Worm (Caenorhabditis elegans): ENCODE measurements around the gene tmem-218.

Gene tmem-218

DNA sequence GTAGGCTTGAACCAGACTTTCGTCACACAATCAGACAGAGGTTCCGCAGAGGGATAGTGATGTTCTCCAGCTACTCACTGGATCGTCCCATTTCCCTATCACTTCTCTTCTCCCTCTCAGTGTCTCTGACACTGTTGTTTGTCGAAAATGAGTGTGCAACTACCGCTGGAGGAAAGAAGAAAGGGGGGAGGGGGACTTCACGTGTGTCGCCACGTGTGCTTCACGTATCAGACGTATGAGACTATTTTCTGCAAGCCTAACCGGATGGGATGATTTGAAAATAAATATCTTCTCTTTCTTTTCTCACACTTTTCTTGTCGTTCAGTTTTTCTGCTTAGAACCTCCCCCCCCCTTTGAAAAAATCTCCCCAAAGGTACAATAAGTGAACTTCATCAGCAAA is 8.7 kb upstream of the tmem-218 start, which contains the start of gene H18N23.2 (continued):
- no peak for TF ChIP-seq alr-1 (tag; optimal IDR thresholded peaks at IDR 0.05; ENCODE audit: borderline replicate concordance)
- TF ChIP-seq nhr-20 (tag; optimal IDR thresholded peaks at IDR 0.05): peak; percentile 82
- TF ChIP-seq ama-1 (optimal IDR thresholded peaks at IDR 0.05): no peak
- no peak for TF ChIP-seq ces-1 (GFP tag; optimal IDR thresholded peaks at IDR 0.05)
- TF ChIP-seq sup-37 (GFP tag; optimal IDR thresholded peaks at IDR 0.05): no peak
- peak; percentile 63 for TF ChIP-seq snu-23 (GFP tag; optimal IDR thresholded peaks at IDR 0.05)
- no peak for TF ChIP-seq dsc-1 (tag; optimal IDR thresholded peaks at IDR 0.05)
- TF ChIP-seq unc-86 (tag; optimal IDR thresholded peaks at IDR 0.05): no peak
- TF ChIP-seq ets-5 (GFP tag; IDR thresholded peaks at IDR 0.05): no peak
- TF ChIP-seq isw-1 (GFP tag; IDR thresholded peaks at IDR 0.05): no peak
- TF ChIP-seq Y116A8C.19 (tag; optimal IDR thresholded peaks at IDR 0.05; ENCODE audit: borderline replicate concordance): no peak

DNA sequence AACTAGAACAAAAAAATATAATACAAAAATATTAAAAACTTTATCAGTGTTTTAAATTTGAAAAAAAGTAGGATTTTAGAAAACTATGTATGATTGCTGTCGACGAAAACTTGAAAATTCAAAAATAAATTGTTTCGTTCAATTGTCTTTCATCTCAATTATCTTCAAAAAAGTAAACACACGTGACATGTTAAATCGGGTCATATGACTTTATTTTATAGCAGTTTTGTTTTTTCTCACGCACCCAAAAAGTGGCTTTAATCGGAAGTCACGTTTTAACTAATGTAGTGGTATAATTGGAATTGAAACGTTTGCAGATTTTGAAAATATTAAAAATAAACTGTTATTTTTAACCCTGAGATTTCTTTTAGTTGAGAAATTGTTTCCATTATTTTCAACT is 6.6 kb upstream of the tmem-218 start:
- TF ChIP-seq C16A3.4 (tag; optimal IDR thresholded peaks at IDR 0.05): no peak
- no peak for TF ChIP-seq fkh-10 (GFP tag; optimal IDR thresholded peaks at IDR 0.05)
- TF ChIP-seq efl-1 (optimal IDR thresholded peaks at IDR 0.05): no peak
- peak in 1 of 2 experiments; percentile 38 for TF ChIP-seq efl-1 (GFP tag; optimal IDR thresholded peaks at IDR 0.05 in 1 of 2)
- no peak for TF ChIP-seq blmp-1 (tag; optimal IDR thresholded peaks at IDR 0.05)
- peak; percentile 43 for TF ChIP-seq lin-14 (GFP tag; optimal IDR thresholded peaks at IDR 0.05)
- peak; percentile 55 for TF ChIP-seq nhr-71 (tag; optimal IDR thresholded peaks at IDR 0.05)
- peak in 1 of 6 experiments; percentile 55 for TF ChIP-seq elt-3 (tag; optimal IDR thresholded peaks at IDR 0.05)
- TF ChIP-seq nhr-47 (tag; optimal IDR thresholded peaks at IDR 0.05): no peak
- TF ChIP-seq nhr-85 (tag): peak; percentile 73
- TF ChIP-seq nhr-76 (tag; optimal IDR thresholded peaks at IDR 0.05): no peak
- no peak for TF ChIP-seq sox-4 (tag; optimal IDR thresholded peaks at IDR 0.05)
- TF ChIP-seq nhr-90 (tag; optimal IDR thresholded peaks at IDR 0.05; ENCODE audit: poor library complexity): peak; percentile 13
- TF ChIP-seq unc-30 (tag; optimal IDR thresholded peaks at IDR 0.05): no peak
- no peak for TF ChIP-seq mef-2 (tag; optimal IDR thresholded peaks at IDR 0.05)
- peak; percentile 54 for TF ChIP-seq nhr-20 (tag; optimal IDR thresholded peaks at IDR 0.05)
- TF ChIP-seq grh-1 (GFP tag; IDR thresholded peaks at IDR 0.05): 0 out of 2 replicates have a peak, but pooled peaks have one; percentile 7
- peak; percentile 20 for TF ChIP-seq snu-23 (GFP tag; optimal IDR thresholded peaks at IDR 0.05)

DNA sequence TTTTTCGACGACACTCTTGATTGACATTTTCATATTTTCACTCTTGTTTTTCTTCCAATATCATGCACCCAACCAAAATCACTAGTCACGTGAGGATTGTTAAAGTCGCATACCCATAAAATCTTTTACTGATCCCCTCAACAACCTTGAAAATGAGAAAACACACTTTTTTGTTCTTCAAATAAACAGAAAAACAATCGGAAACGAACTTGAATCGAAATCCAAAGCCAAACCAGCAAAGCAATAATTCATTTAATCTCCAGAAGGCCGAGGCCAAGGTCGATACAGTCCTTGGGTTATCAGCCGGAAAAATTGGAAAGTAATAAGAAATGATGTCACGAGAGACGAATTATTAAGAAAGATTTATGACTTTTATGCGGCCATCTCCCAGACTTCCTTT is 5.7 kb upstream of the tmem-218 start:
- TF ChIP-seq zag-1 (tag; optimal IDR thresholded peaks at IDR 0.05) (no peak), lin-35 (GFP tag; optimal IDR thresholded peaks at IDR 0.05) (no peak), blmp-1 (tag; optimal IDR thresholded peaks at IDR 0.05) (peak; percentile 73), nhr-20 (tag; optimal IDR thresholded peaks at IDR 0.05) (peak; percentile 2), elt-3 (tag; optimal IDR thresholded peaks at IDR 0.05) (peak in 2 of 6 experiments; percentile 13 to 38), nhr-90 (tag; optimal IDR thresholded peaks at IDR 0.05; ENCODE audit: poor library complexity) (peak; percentile 32), nhr-85 (tag) (peak; percentile 88), snu-23 (GFP tag; optimal IDR thresholded peaks at IDR 0.05) (peak; percentile 22), fkh-10 (GFP tag; optimal IDR thresholded peaks at IDR 0.05) (no peak), lin-14 (GFP tag; optimal IDR thresholded peaks at IDR 0.05) (peak; percentile 56), nhr-71 (tag; optimal IDR thresholded peaks at IDR 0.05) (peak; percentile 41)

DNA sequence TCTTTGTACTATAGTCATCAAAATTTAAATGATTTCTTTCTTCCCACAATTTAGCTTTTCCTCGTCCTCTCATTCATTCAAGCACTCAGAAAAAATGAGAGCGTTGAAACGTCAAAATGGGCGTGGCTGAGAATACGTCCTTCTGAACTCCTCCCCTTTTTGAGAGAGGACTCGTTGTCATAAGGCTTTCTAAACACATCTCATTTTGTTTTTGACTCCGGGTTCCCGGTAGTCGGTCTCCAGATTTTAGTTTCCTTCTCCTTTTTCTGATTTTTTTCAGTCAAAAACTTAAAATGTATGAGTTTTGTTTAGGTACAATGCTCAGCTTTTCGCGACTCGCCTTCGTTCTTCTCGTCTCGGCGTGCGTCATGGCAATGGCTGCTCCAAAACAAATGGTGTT is 12.7 kb downstream of the tmem-218 start, which contains the start of gene nlp-6:
nlp-6 (plus strand) TSS at position 301 of the 400 bp plus-strand sequence.
- TF ChIP-seq zip-4 (GFP tag; optimal IDR thresholded peaks at IDR 0.05) (no peak), efl-1 (optimal IDR thresholded peaks at IDR 0.05) (no peak), efl-1 (GFP tag; optimal IDR thresholded peaks at IDR 0.05 in 1 of 2) (peak in 1 of 2 experiments; percentile 67)

DNA sequence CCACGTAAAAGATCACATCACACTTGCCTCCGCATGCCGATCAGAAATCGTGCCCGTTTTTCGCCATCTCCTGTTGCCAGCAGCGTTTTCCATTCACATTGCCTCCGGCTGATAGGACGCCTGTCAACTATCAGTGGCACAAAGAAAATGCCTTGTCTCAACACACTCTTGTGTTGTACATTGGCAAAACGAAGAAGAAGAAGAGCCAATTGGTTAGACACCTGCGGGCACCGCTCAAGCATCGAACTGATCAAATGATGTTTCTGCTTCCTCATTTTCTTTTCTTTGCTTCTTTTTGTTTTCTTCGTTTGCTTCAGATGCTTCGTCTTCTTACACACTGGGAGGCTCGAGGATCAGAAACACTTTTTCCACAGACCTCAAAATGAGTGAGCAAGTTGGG is 17.8 kb downstream of the tmem-218 start:
- TF ChIP-seq lin-14 (GFP tag; optimal IDR thresholded peaks at IDR 0.05): peak; percentile 73
- TF ChIP-seq lin-13 (GFP tag; optimal IDR thresholded peaks at IDR 0.05): no peak
- TF ChIP-seq lin-15B (tag; optimal IDR thresholded peaks at IDR 0.05): no peak
- peak; percentile 21 for TF ChIP-seq snu-23 (GFP tag; optimal IDR thresholded peaks at IDR 0.05)
- TF ChIP-seq rnt-1 (tag; optimal IDR thresholded peaks at IDR 0.05): peak; percentile 60
- TF ChIP-seq zag-1 (tag; optimal IDR thresholded peaks at IDR 0.05): no peak
- no peak for TF ChIP-seq aha-1 (tag; optimal IDR thresholded peaks at IDR 0.05)
- TF ChIP-seq hpl-2 (GFP tag; optimal IDR thresholded peaks at IDR 0.05): no peak
- TF ChIP-seq C04F5.9 (tag; optimal IDR thresholded peaks at IDR 0.05): no peak
- TF ChIP-seq nhr-19 (GFP tag; conservative IDR thresholded peaks at IDR 0.05): peak; percentile 35
- peak; percentile 69 for TF ChIP-seq nhr-71 (tag; optimal IDR thresholded peaks at IDR 0.05)
- TF ChIP-seq Y116A8C.19 (tag; optimal IDR thresholded peaks at IDR 0.05; ENCODE audit: borderline replicate concordance): no peak
- no peak for TF ChIP-seq unc-98 (GFP tag; IDR thresholded peaks at IDR 0.05)
- peak; percentile 87 for TF ChIP-seq pag-3 (tag; optimal IDR thresholded peaks at IDR 0.05; ENCODE audit: borderline replicate concordance, insufficient read depth)
- TF ChIP-seq hlh-17 (GFP tag; optimal IDR thresholded peaks at IDR 0.05; ENCODE audit: borderline replicate concordance): no peak
- no peak for TF ChIP-seq egl-27 (tag; optimal IDR thresholded peaks at IDR 0.05)
- TF ChIP-seq sptf-1 (tag; optimal IDR thresholded peaks at IDR 0.05): no peak
- TF ChIP-seq dpl-1 (GFP tag; optimal IDR thresholded peaks at IDR 0.05): no peak
- TF ChIP-seq ceh-90 (tag; optimal IDR thresholded peaks at IDR 0.05): no peak

Data from whole organism, L1 larva.